Worm (Caenorhabditis elegans): ENCODE results near the gene srw-15.

DNA sequence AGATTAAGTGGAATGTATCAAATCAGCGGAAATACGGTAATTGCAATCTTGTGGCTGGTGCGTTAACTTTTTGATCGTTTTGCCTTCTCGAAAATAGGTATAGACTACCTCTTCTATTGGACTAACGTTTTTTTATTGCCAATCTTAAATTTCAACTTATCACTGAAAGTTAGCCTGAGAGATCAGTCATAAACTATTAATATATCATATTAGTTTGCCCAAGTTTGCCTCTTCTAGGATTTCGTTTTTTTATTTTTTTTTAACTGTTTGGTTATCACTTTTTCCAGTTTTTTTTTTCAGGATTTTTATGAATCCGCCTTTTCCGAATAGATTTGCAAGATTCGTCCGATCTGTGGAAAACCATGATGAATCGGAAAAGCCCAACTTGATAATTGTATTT is 14.1 kb downstream of the srw-15 start, which contains the start of gene kin-30:
- no peak for TF ChIP-seq ama-1 (optimal IDR thresholded peaks at IDR 0.05)
- TF ChIP-seq ceh-36 (tag; optimal IDR thresholded peaks at IDR 0.05) = no peak
- TF ChIP-seq tra-4 (tag; optimal IDR thresholded peaks at IDR 0.05) = no peak
- TF ChIP-seq pes-1 (GFP tag; IDR thresholded peaks at IDR 0.05) = no peak
- TF ChIP-seq flt-1 (GFP tag; IDR thresholded peaks at IDR 0.05) = no peak
- TF ChIP-seq F13C5.2 (tag; optimal IDR thresholded peaks at IDR 0.05) = no peak
- no peak for TF ChIP-seq B0310.2 (tag; optimal IDR thresholded peaks at IDR 0.05)
- no peak for TF ChIP-seq tbx-37 (GFP tag; conservative IDR thresholded peaks at IDR 0.05)
- TF ChIP-seq tbx-11 (GFP tag; IDR thresholded peaks at IDR 0.05) = no peak
- TF ChIP-seq ceh-13 (GFP tag; optimal IDR thresholded peaks at IDR 0.05) = no peak
- TF ChIP-seq aly-1 (tag; optimal IDR thresholded peaks at IDR 0.05) = no peak
- no peak for TF ChIP-seq hnd-1 (tag; optimal IDR thresholded peaks at IDR 0.05)
